Worm (Caenorhabditis elegans) whole organism, L4 larva: Measurements from ENCODE around the gene srx-104.

Experiments used
- F10B5.3 ChIP-seq: sonication (generic microtip); optimal IDR thresholded peaks from 2 replicates; lab custom pipeline; 2016; ENCODE audit warnings: mild to moderate bottlenecking, missing genetic modification characterization, missing compliant biosample characterization
- F26F4.8 ChIP-seq: fragments of 200-800 bp; sonication (Bioruptor generic); conservative IDR thresholded peaks from 2 replicates; pipeline ENCODE4 v1.3.6; 2022; ENCODE audit warnings: missing genetic modification characterization, missing compliant biosample characterization
- F44E2.7 ChIP-seq: fragments of 200-800 bp; sonication (Bioruptor generic); IDR thresholded peaks from 2 replicates; pipeline ENCODE4 v2.1.2; 2022; ENCODE audit warnings: missing genetic modification characterization, missing compliant biosample characterization
- T26A8.4 ChIP-seq: fragments of 200-800 bp; sonication (Bioruptor generic); IDR thresholded peaks from 2 replicates; pipeline ENCODE4 v1.3.6; 2022; ENCODE audit warnings: missing genetic modification characterization, missing compliant biosample characterization
- Y5F2A.4 ChIP-seq: fragments of 200-800 bp; sonication (Bioruptor generic); optimal IDR thresholded peaks from 2 replicates; lab custom pipeline; 2018; ENCODE audit warnings: mild to moderate bottlenecking, missing genetic modification characterization, missing compliant biosample characterization
- Y75B8A.6 ChIP-seq: fragments of 200-800 bp; sonication (Bioruptor generic); IDR thresholded peaks from 2 replicates; pipeline ENCODE4 v1.3.6; 2022; ENCODE audit warnings: missing genetic modification reagents, missing genetic modification characterization, missing compliant biosample characterization
- aha-1 ChIP-seq: fragments of 150-350 bp; peaks from one replicate; lab custom pipeline; 2014; ENCODE audit warnings: missing biosample characterization, missing genetic modification characterization
- ama-1 ChIP-seq: fragments of 150-350 bp; optimal IDR thresholded peaks from 2 replicates; lab custom pipeline; 2014; ENCODE audit warnings: inconsistent platforms, mixed read lengths
- arid-1 ChIP-seq: fragments of 200-800 bp; sonication (Bioruptor generic); conservative IDR thresholded peaks from 2 replicates; pipeline ENCODE4 v1.3.6; 2022; ENCODE audit warnings: missing genetic modification reagents, missing genetic modification characterization, missing compliant biosample characterization
- attf-4 ChIP-seq: sonication (generic microtip); optimal IDR thresholded peaks from 3 replicates; lab custom pipeline; 2017; ENCODE audit warnings: missing biosample characterization, missing genetic modification characterization
- ceh-28 ChIP-seq: fragments of 150-350 bp; optimal IDR thresholded peaks from 2 replicates; lab custom pipeline; 2014; ENCODE audit warnings: missing biosample characterization, missing genetic modification reagents, missing genetic modification characterization
- ceh-62 ChIP-seq: sonication (generic microtip); optimal IDR thresholded peaks from 2 replicates; lab custom pipeline; 2017; ENCODE audit warnings: missing biosample characterization, missing genetic modification characterization
- ces-1 ChIP-seq: fragments of 150-350 bp; sonication (generic microtip); optimal IDR thresholded peaks from 4 replicates; lab custom pipeline; 2014; ENCODE audit warnings: missing biosample characterization, missing genetic modification reagents, missing genetic modification characterization
- cey-2 ChIP-seq: sonication (generic microtip); optimal IDR thresholded peaks from 3 replicates; lab custom pipeline; 2017; ENCODE audit warnings: missing genetic modification characterization, mild to moderate bottlenecking, missing compliant biosample characterization, antibody characterized with exemption, borderline replicate concordance; ENCODE audit not compliant: insufficient read depth
- ctbp-1 ChIP-seq: fragments of 200-800 bp; sonication (Bioruptor generic); IDR thresholded peaks from 2 replicates; pipeline ENCODE4 v1.3.6; 2022; ENCODE audit warnings: missing genetic modification reagents, missing genetic modification characterization, missing compliant biosample characterization
- daf-12 ChIP-seq: fragments of 150-350 bp; optimal IDR thresholded peaks from 2 replicates; lab custom pipeline; 2014; ENCODE audit warnings: missing biosample characterization, missing genetic modification reagents, missing genetic modification characterization
- daf-19 ChIP-seq: fragments of 200-800 bp; sonication (Bioruptor generic); conservative IDR thresholded peaks from 2 replicates; pipeline ENCODE4 v1.3.6; 2022; ENCODE audit warnings: missing genetic modification characterization, missing compliant biosample characterization
- dmd-9 ChIP-seq: fragments of 200-800 bp; sonication (Bioruptor generic); IDR thresholded peaks from 2 replicates; pipeline ENCODE4 v1.3.6; 2022; ENCODE audit warnings: missing genetic modification reagents, missing genetic modification characterization, missing compliant biosample characterization
- dve-1 ChIP-seq: sonication (generic microtip); optimal IDR thresholded peaks from 2 replicates; lab custom pipeline; 2017; ENCODE audit warnings: antibody characterized with exemption, mild to moderate bottlenecking, missing genetic modification characterization, missing compliant biosample characterization; ENCODE audit not compliant: insufficient read depth
- hlh-11 ChIP-seq: fragments of 200-800 bp; sonication (Bioruptor generic); optimal IDR thresholded peaks from 2 replicates; lab custom pipeline; 2018; ENCODE audit warnings: mild to moderate bottlenecking, missing genetic modification characterization, missing compliant biosample characterization
- hlh-30 ChIP-seq: sonication (generic microtip); optimal IDR thresholded peaks from 2 replicates; lab custom pipeline; 2017; ENCODE audit warnings: antibody characterized with exemption, mild to moderate bottlenecking, missing genetic modification characterization, missing compliant biosample characterization; ENCODE audit not compliant: insufficient read depth
- jun-1 ChIP-seq: fragments of 150-350 bp; optimal IDR thresholded peaks from 2 replicates; lab custom pipeline; 2014; ENCODE audit warnings: missing biosample characterization, missing genetic modification reagents, missing genetic modification characterization
- lin-13 ChIP-seq: fragments of 150-350 bp; optimal IDR thresholded peaks from 2 replicates; lab custom pipeline; 2014; ENCODE audit warnings: missing biosample characterization, missing genetic modification reagents, missing genetic modification characterization
- madf-5 ChIP-seq, 2 experiments: fragments of 200-800 bp; sonication (Bioruptor generic); IDR thresholded peaks; 2 replicates each; pipeline ENCODE4 v1.3.6; 2022; ENCODE audit warnings: missing compliant biosample characterization in 2 of 2, missing genetic modification characterization in 2 of 2
- mdl-1 ChIP-seq, 2 experiments: fragments of 150-350 bp in 1 of 2; sonication (generic microtip) in 1 of 2; optimal IDR thresholded peaks; 2 replicates each; lab custom pipeline; 2014 to 2017; ENCODE audit warnings: missing biosample characterization in 2 of 2, missing genetic modification characterization in 2 of 2
- mdt-29 ChIP-seq: fragments of 200-800 bp; sonication (Bioruptor generic); IDR thresholded peaks from 2 replicates; pipeline ENCODE4 v1.3.6; 2022; ENCODE audit warnings: missing genetic modification reagents, missing genetic modification characterization, missing compliant biosample characterization
- mxl-2 ChIP-seq: fragments of 200-800 bp; sonication (Bioruptor generic); conservative IDR thresholded peaks from 2 replicates; pipeline ENCODE4 v1.3.6; 2022; ENCODE audit warnings: missing genetic modification reagents, missing genetic modification characterization, missing compliant biosample characterization
- nhr-111 ChIP-seq: fragments of 200-800 bp; sonication (Bioruptor generic); optimal IDR thresholded peaks from 2 replicates; lab custom pipeline; 2018; ENCODE audit warnings: mild to moderate bottlenecking, missing genetic modification characterization, missing compliant biosample characterization
- nhr-237 ChIP-seq: sonication (generic microtip); optimal IDR thresholded peaks from 2 replicates; lab custom pipeline; 2017; ENCODE audit warnings: missing biosample characterization, missing genetic modification characterization
- nhr-6 ChIP-seq: fragments of 150-350 bp; optimal IDR thresholded peaks from 2 replicates; lab custom pipeline; 2014; ENCODE audit warnings: missing biosample characterization, missing genetic modification characterization
- nhr-76 ChIP-seq: fragments of 150-350 bp; optimal IDR thresholded peaks from 2 replicates; lab custom pipeline; 2014; ENCODE audit warnings: missing biosample characterization, missing genetic modification characterization
- pqm-1 ChIP-seq: sonication (generic microtip); optimal IDR thresholded peaks from 2 replicates; lab custom pipeline; 2017; ENCODE audit warnings: missing biosample characterization, missing genetic modification characterization
- saeg-2 ChIP-seq: fragments of 200-800 bp; sonication (Bioruptor generic); IDR thresholded peaks from 2 replicates; pipeline ENCODE4 v1.3.6; 2022; ENCODE audit warnings: missing genetic modification reagents, missing genetic modification characterization, missing compliant biosample characterization
- unc-130 ChIP-seq: sonication (generic microtip); optimal IDR thresholded peaks from 2 replicates; lab custom pipeline; 2016; ENCODE audit warnings: missing genetic modification reagents, missing genetic modification characterization, missing compliant biosample characterization
- unc-39 ChIP-seq: sonication (generic microtip); optimal IDR thresholded peaks from 2 replicates; lab custom pipeline; 2017; ENCODE audit warnings: missing biosample characterization, missing genetic modification characterization
- vab-7 ChIP-seq: fragments of 200-800 bp; sonication (Bioruptor generic); IDR thresholded peaks from 2 replicates; pipeline ENCODE4 v1.3.6; 2022; ENCODE audit warnings: missing genetic modification reagents, missing genetic modification characterization, missing compliant biosample characterization
- zfp-3 ChIP-seq: fragments of 200-800 bp; sonication (Bioruptor generic); conservative IDR thresholded peaks from 2 replicates; pipeline ENCODE4 v1.3.6; 2022; ENCODE audit warnings: missing genetic modification reagents, missing genetic modification characterization, missing compliant biosample characterization

srx-104 gene

ce11 chrII:3724175-3724715 lies 24.8 kb upstream of the srx-104 start, which contains the start of gene C46E10.1:
TSS of gene C46E10.1 (plus strand) at chrII:3724225.
- TF ChIP-seq aha-1 (tag; lab: Kevin White, UChicago) (peak; percentile 90), F10B5.3 (tag; lab: Kevin White, UChicago) (no peak)

- no peak for TF ChIP-seq ces-1 (GFP tag; lab: Kevin White, UChicago)
Measured at ce11 chrII:3721016-3721415, 21.5 kb upstream of the srx-104 start, which contains the start of gene C46E10.3. TSS of gene C46E10.3 (plus strand) at chrII:3721316.

DNA sequence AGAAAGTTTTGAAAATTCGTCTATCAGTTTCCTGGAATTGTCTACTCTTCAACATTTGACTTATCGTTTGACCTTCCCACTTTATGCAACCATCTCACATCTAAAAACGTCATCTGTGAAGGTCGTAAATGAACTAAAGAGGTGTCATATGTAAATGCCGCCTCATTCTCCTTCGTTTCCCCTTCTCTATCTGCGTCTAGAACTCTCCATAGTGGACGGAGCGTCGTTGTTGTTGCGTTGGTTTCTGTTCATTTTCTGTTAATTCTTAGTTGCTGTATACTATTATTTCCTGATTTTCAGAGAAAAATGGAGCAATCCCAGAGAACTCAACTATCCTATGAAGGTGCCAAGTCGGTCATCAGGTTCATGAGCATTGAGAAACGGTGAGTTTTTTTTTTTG lies 17.5 kb upstream of the srx-104 start, which contains the start of gene fbxc-52:
fbxc-52 (plus strand) TSS at position 301 of the 400 bp plus-strand sequence.
- TF ChIP-seq F26F4.8 (GFP tag; lab: Robert Waterston, UW) (no peak), ctbp-1 (GFP tag; lab: Robert Waterston, UW) (no peak), Y75B8A.6 (GFP tag; lab: Robert Waterston, UW) (no peak), mdl-1 (tag; optimal IDR thresholded peaks at IDR 0.05; lab: Kevin White, UChicago) (no peak), Y5F2A.4 (GFP tag; lab: Kevin White, UChicago) (no peak), unc-39 (tag; lab: Kevin White, UChicago) (no peak), zfp-3 (no peak), pqm-1 (no peak), dve-1 (tag; lab: Kevin White, UChicago) (no peak), T26A8.4 (GFP tag; lab: Robert Waterston, UW) (no peak), hlh-30 (tag; lab: Kevin White, UChicago) (no peak), jun-1 (tag; lab: Kevin White, UChicago) (no peak)
- TF ChIP-seq, all 104 proteins: peak for 0

ce11 chrII:3716455-3716854 lies 17.0 kb upstream of the srx-104 start, which contains the start of gene srh-99:
TSS of gene srh-99 (minus strand) at chrII:3716555.
- TF ChIP-seq nhr-237 (tag; lab: Kevin White, UChicago): no peak
- no peak for TF ChIP-seq unc-130 (GFP tag; lab: Kevin White, UChicago)
- TF ChIP-seq arid-1: no peak
- no peak for TF ChIP-seq hlh-11 (tag; lab: Kevin White, UChicago)
- TF ChIP-seq attf-4: no peak
- TF ChIP-seq lin-13: no peak
- no peak for TF ChIP-seq madf-5 (GFP tag; IDR thresholded peaks at IDR 0.05; lab: Robert Waterston, UW)
- TF ChIP-seq F10B5.3 (tag; lab: Kevin White, UChicago): no peak
- TF ChIP-seq daf-19 (GFP tag; lab: Robert Waterston, UW): no peak
- TF ChIP-seq F26F4.8 (GFP tag; lab: Robert Waterston, UW): no peak
- TF ChIP-seq saeg-2 (GFP tag; lab: Robert Waterston, UW): no peak
- no peak for TF ChIP-seq unc-39 (tag; lab: Kevin White, UChicago)
- TF ChIP-seq daf-12 (tag; lab: Kevin White, UChicago): no peak
- no peak for TF ChIP-seq nhr-6 (tag; lab: Kevin White, UChicago)

ce11 chrII:3714595-3714994 lies 15.1 kb upstream of the srx-104 start, which contains the start of gene srh-100:
TSS of gene srh-100 (minus strand) at chrII:3714695.
- TF ChIP-seq nhr-111 (GFP tag; lab: Kevin White, UChicago) (no peak), ceh-62 (tag; lab: Kevin White, UChicago) (no peak), dmd-9 (no peak), mxl-2 (GFP tag; lab: Robert Waterston, UW) (no peak), vab-7 (GFP tag; lab: Robert Waterston, UW) (no peak), ceh-28 (tag; lab: Kevin White, UChicago) (no peak), daf-12 (tag; lab: Kevin White, UChicago) (no peak), ama-1 (lab: Kevin White, UChicago) (no peak), hlh-30 (tag; lab: Kevin White, UChicago) (no peak), nhr-76 (tag; lab: Kevin White, UChicago) (no peak), Y5F2A.4 (GFP tag; lab: Kevin White, UChicago) (no peak), unc-130 (GFP tag; lab: Kevin White, UChicago) (no peak), cey-2 (no peak), dve-1 (tag; lab: Kevin White, UChicago) (no peak), F26F4.8 (GFP tag; lab: Robert Waterston, UW) (no peak), F44E2.7 (GFP tag; lab: Robert Waterston, UW) (no peak), mdt-29 (GFP tag; lab: Robert Waterston, UW) (no peak), lin-13 (no peak)
